Fruit fly (Drosophila melanogaster) whole organism, pupa: Measurements from ENCODE around the gene PGRP-LB.

Source experiments
- CG10348 ChIP-seq: fragments of 200-800 bp; sonication (Bioruptor generic); IDR thresholded peaks from 2 replicates; pipeline ENCODE4 v1.3.6; 2022; ENCODE audit warnings: missing biosample characterization, missing genetic modification characterization
- CG12605 ChIP-seq: fragments of 200-800 bp; sonication (Bioruptor generic); IDR thresholded peaks from 2 replicates; pipeline ENCODE4 v1.3.6; 2022; ENCODE audit warnings: missing biosample characterization, missing genetic modification characterization
- CG13204 ChIP-seq: fragments of 200-800 bp; sonication (Bioruptor generic); optimal IDR thresholded peaks from 2 replicates; lab custom pipeline; 2018; ENCODE audit warnings: missing biosample characterization, mild to moderate bottlenecking, missing genetic modification characterization, moderate library complexity
- CG14655 ChIP-seq: fragments of 200-800 bp; sonication (Bioruptor generic); optimal IDR thresholded peaks from 3 replicates; lab custom pipeline; 2017; ENCODE audit warnings: mild to moderate bottlenecking, missing biosample characterization, missing genetic modification reagents, missing genetic modification characterization
- CG15710 ChIP-seq: fragments of 200-800 bp; sonication (Bioruptor generic); optimal IDR thresholded peaks from 2 replicates; lab custom pipeline; 2018; ENCODE audit warnings: missing biosample characterization, mild to moderate bottlenecking, missing genetic modification characterization, moderate library complexity
- CG17806 ChIP-seq: fragments of 200-800 bp; sonication (Bioruptor generic); optimal IDR thresholded peaks from 2 replicates; lab custom pipeline; 2018; ENCODE audit warnings: missing biosample characterization, mild to moderate bottlenecking, missing genetic modification characterization, moderate library complexity
- CG32121 ChIP-seq: fragments of 200-800 bp; sonication (Bioruptor generic); IDR thresholded peaks from 2 replicates; pipeline ENCODE4 v1.3.6; 2022; ENCODE audit warnings: missing biosample characterization, missing genetic modification characterization
- CG34367 ChIP-seq: fragments of 200-800 bp; sonication (Bioruptor generic); optimal IDR thresholded peaks from 2 replicates; lab custom pipeline; 2018; ENCODE audit warnings: missing biosample characterization, mild to moderate bottlenecking, missing genetic modification characterization
- CG4496 ChIP-seq: fragments of 200-800 bp; sonication (Bioruptor generic); IDR thresholded peaks from 3 replicates; pipeline ENCODE4 v1.3.6; 2022; ENCODE audit warnings: missing biosample characterization, missing genetic modification characterization
- CG8159 ChIP-seq: fragments of 200-800 bp; sonication (Bioruptor generic); optimal IDR thresholded peaks from 3 replicates; lab custom pipeline; 2018; ENCODE audit warnings: missing biosample characterization, mild to moderate bottlenecking, missing genetic modification characterization, moderate library complexity
- CG8301 ChIP-seq: fragments of 200-800 bp; sonication (Bioruptor generic); optimal IDR thresholded peaks from 2 replicates; lab custom pipeline; 2018; ENCODE audit warnings: missing biosample characterization, mild to moderate bottlenecking, missing genetic modification characterization
- CG9948 ChIP-seq: fragments of 200-800 bp; sonication (Bioruptor generic); optimal IDR thresholded peaks from 2 replicates; lab custom pipeline; 2018; ENCODE audit warnings: missing biosample characterization, mild to moderate bottlenecking, missing genetic modification characterization, moderate library complexity
- D1 ChIP-seq: fragments of 200-800 bp; sonication (Bioruptor generic); optimal IDR thresholded peaks from 2 replicates; lab custom pipeline; 2018; ENCODE audit warnings: missing biosample characterization, mild to moderate bottlenecking, missing genetic modification characterization, moderate library complexity
- EcR ChIP-seq: fragments of 200-800 bp; sonication (Bioruptor generic); optimal IDR thresholded peaks from 3 replicates; lab custom pipeline; 2019; ENCODE audit warnings: missing biosample characterization, missing genetic modification characterization, mild to moderate bottlenecking, moderate library complexity, missing genetic modification reagents
- Ets98B ChIP-seq: fragments of 200-800 bp; sonication (Bioruptor generic); IDR thresholded peaks from 2 replicates; pipeline ENCODE4 v1.3.6; 2022; ENCODE audit warnings: missing biosample characterization, missing genetic modification characterization
- Pif1A ChIP-seq: fragments of 200-800 bp; sonication (Bioruptor generic); optimal IDR thresholded peaks from 3 replicates; lab custom pipeline; 2016; ENCODE audit warnings: missing biosample characterization, missing genetic modification characterization
- Pif1B ChIP-seq: fragments of 200-800 bp; sonication (Bioruptor generic); optimal IDR thresholded peaks from 3 replicates; lab custom pipeline; 2016; ENCODE audit warnings: missing biosample characterization, missing genetic modification characterization
- Snoo ChIP-seq: fragments of 200-800 bp; sonication (Bioruptor generic); optimal IDR thresholded peaks from 3 replicates; lab custom pipeline; 2017; ENCODE audit warnings: missing biosample characterization, mild to moderate bottlenecking, missing genetic modification characterization, inconsistent platforms
- fd96Ca ChIP-seq: fragments of 200-800 bp; sonication (Bioruptor generic); IDR thresholded peaks from 3 replicates; pipeline ENCODE4 v1.3.6; 2022; ENCODE audit warnings: missing biosample characterization, missing genetic modification characterization
- gl ChIP-seq: fragments of 200-800 bp; sonication (Bioruptor generic); optimal IDR thresholded peaks from 2 replicates; lab custom pipeline; 2018; ENCODE audit warnings: missing biosample characterization, mild to moderate bottlenecking, missing genetic modification characterization
- rn ChIP-seq: fragments of 200-800 bp; sonication (Bioruptor generic); IDR thresholded peaks from 2 replicates; pipeline ENCODE4 v1.3.6; 2022; ENCODE audit warnings: missing biosample characterization, missing genetic modification characterization

Gene PGRP-LB

dm6 chr3R:11409667-11410137 lies 50.6 kb downstream of the PGRP-LB start, which contains the start of the genes mgr and Irbp:
TSS of gene mgr (minus strand) at chr3R:11409875.
TSS of gene Irbp (plus strand) at chr3R:11410047.
- no peak for TF ChIP-seq CG13204
- peak; percentile 37 for TF ChIP-seq gl (tag; lab: Kevin White, UChicago)
- peak; percentile 83 for TF ChIP-seq CG9948 (tag; lab: Kevin White, UChicago)
- no peak; the same call in 1 of the 2 replicates for TF ChIP-seq CG12605 (GFP tag; lab: Robert Waterston, UW)
- no peak for TF ChIP-seq Pif1B
- TF ChIP-seq Pif1A: no peak
- TF ChIP-seq CG4496 (GFP tag; lab: Robert Waterston, UW): peak; percentile 88
- peak; percentile 88 for TF ChIP-seq CG15710 (tag; lab: Kevin White, UChicago)
- TF ChIP-seq CG34367: peak; percentile 78
- no peak for TF ChIP-seq Snoo (tag; lab: Kevin White, UChicago)
- peak; percentile 92 for TF ChIP-seq Ets98B (GFP tag; lab: Robert Waterston, UW)
- peak; percentile 93 for TF ChIP-seq CG32121 (GFP tag; lab: Robert Waterston, UW)
- peak; percentile 82 for TF ChIP-seq rn (GFP tag; lab: Robert Waterston, UW)
- peak; percentile 18; the same call in 1 of the 2 replicates for TF ChIP-seq CG10348 (GFP tag; lab: Robert Waterston, UW)
- peak; percentile 93 for TF ChIP-seq fd96Ca (GFP tag; lab: Robert Waterston, UW)
- TF ChIP-seq CG8159: peak; percentile 86
- peak; percentile 86 for TF ChIP-seq CG17806 (tag; lab: Kevin White, UChicago)
- TF ChIP-seq EcR: no peak
- no peak for TF ChIP-seq CG8301 (tag; lab: Kevin White, UChicago)

- no peak for TF ChIP-seq gl (tag; lab: Kevin White, UChicago)
- TF ChIP-seq CG32121 (GFP tag; lab: Robert Waterston, UW): no peak
- no peak for TF ChIP-seq Ets98B (GFP tag; lab: Robert Waterston, UW)
- no peak for TF ChIP-seq CG9948 (tag; lab: Kevin White, UChicago)
- no peak for TF ChIP-seq CG13204
- TF ChIP-seq Pif1A: no peak
- TF ChIP-seq EcR: no peak
- TF ChIP-seq Pif1B: no peak
- TF ChIP-seq CG17806 (tag; lab: Kevin White, UChicago): no peak
- no peak for TF ChIP-seq rn (GFP tag; lab: Robert Waterston, UW)
- TF ChIP-seq CG15710 (tag; lab: Kevin White, UChicago): no peak
- no peak for TF ChIP-seq CG10348 (GFP tag; lab: Robert Waterston, UW)
- no peak for TF ChIP-seq CG34367
- TF ChIP-seq CG8301 (tag; lab: Kevin White, UChicago): no peak
- no peak for TF ChIP-seq CG14655
- no peak for TF ChIP-seq CG4496 (GFP tag; lab: Robert Waterston, UW)
- TF ChIP-seq CG8159: no peak
- TF ChIP-seq, all 21 proteins: peak for 0
Observed at dm6 chr3R:11407733-11408134, 52.6 kb downstream of the PGRP-LB start, which contains the start of gene mRpL40. TSS of gene mRpL40 (plus strand) at chr3R:11407918.

dm6 chr3R:11402894-11403293 lies 57.5 kb downstream of the PGRP-LB start:
- no peak for TF ChIP-seq Pif1B
- no peak for TF ChIP-seq CG15710 (tag; lab: Kevin White, UChicago)
- no peak for TF ChIP-seq gl (tag; lab: Kevin White, UChicago)
- no peak for TF ChIP-seq CG14655
- TF ChIP-seq EcR: no peak
- no peak for TF ChIP-seq D1 (tag; lab: Kevin White, UChicago)
- TF ChIP-seq rn (GFP tag; lab: Robert Waterston, UW): no peak
- TF ChIP-seq CG13204: no peak
- no peak for TF ChIP-seq fd96Ca (GFP tag; lab: Robert Waterston, UW)
- TF ChIP-seq Ets98B (GFP tag; lab: Robert Waterston, UW): no peak
- TF ChIP-seq CG8301 (tag; lab: Kevin White, UChicago): no peak
- TF ChIP-seq CG17806 (tag; lab: Kevin White, UChicago): no peak
